Fruit fly (Drosophila melanogaster) whole organism, embryonic: ENCODE measurements around the gene MED27.

Source experiments
- Ada2b ChIP-seq: fragments of 200-800 bp; sonication (Bioruptor generic); IDR thresholded peaks from 2 replicates; pipeline ENCODE4 v1.3.6; 2022; ENCODE audit warnings: missing biosample characterization, missing genetic modification characterization
- CG10274 ChIP-seq: fragments of 200-800 bp; sonication (Bioruptor generic); optimal IDR thresholded peaks from 3 replicates; lab custom pipeline; 2017; ENCODE audit warnings: missing biosample characterization, mild to moderate bottlenecking, missing genetic modification characterization
- CG11456 ChIP-seq: fragments of 200-800 bp; sonication (Bioruptor generic); IDR thresholded peaks from 3 replicates; pipeline ENCODE4 v1.3.6; 2022; ENCODE audit warnings: missing biosample characterization, missing genetic modification characterization
- CG12391 ChIP-seq: fragments of 200-800 bp; sonication (Bioruptor generic); optimal IDR thresholded peaks from 3 replicates; lab custom pipeline; 2018; ENCODE audit warnings: missing biosample characterization, mild to moderate bottlenecking, missing genetic modification characterization, moderate library complexity
- CG1529 ChIP-seq: fragments of 200-800 bp; sonication (Bioruptor generic); optimal IDR thresholded peaks from 3 replicates; lab custom pipeline; 2018; ENCODE audit warnings: missing biosample characterization, missing genetic modification characterization
- CG1603 ChIP-seq: fragments of 200-800 bp; sonication (Bioruptor generic); optimal IDR thresholded peaks from 2 replicates; lab custom pipeline; 2019; ENCODE audit warnings: missing biosample characterization, mild to moderate bottlenecking, missing genetic modification characterization, moderate library complexity
- CG17612 ChIP-seq: fragments of 200-800 bp; sonication (Bioruptor generic); IDR thresholded peaks from 2 replicates; pipeline ENCODE4 v1.3.6; 2022; ENCODE audit warnings: missing biosample characterization, missing genetic modification characterization
- CG1832 ChIP-seq: fragments of 200-800 bp; sonication (Bioruptor generic); optimal IDR thresholded peaks from 2 replicates; lab custom pipeline; 2017; ENCODE audit warnings: missing biosample characterization, mild to moderate bottlenecking, missing genetic modification characterization, inconsistent platforms
- CG32772 ChIP-seq: fragments of 200-800 bp; sonication (Bioruptor generic); IDR thresholded peaks from 2 replicates; pipeline ENCODE4 v1.3.6; 2022; ENCODE audit warnings: missing biosample characterization, missing genetic modification characterization
- CG3281 ChIP-seq: fragments of 200-800 bp; sonication (Bioruptor generic); optimal IDR thresholded peaks from 3 replicates; lab custom pipeline; 2017; ENCODE audit warnings: missing biosample characterization, mild to moderate bottlenecking, missing genetic modification characterization
- CG33213 ChIP-seq: fragments of 200-800 bp; sonication (Bioruptor generic); optimal IDR thresholded peaks from 3 replicates; lab custom pipeline; 2016; ENCODE audit warnings: missing biosample characterization, missing genetic modification characterization
- CG3726 ChIP-seq: fragments of 200-800 bp; sonication (Bioruptor generic); IDR thresholded peaks from 3 replicates; pipeline ENCODE4, ENCODE4 v1.3.6; 2022; ENCODE audit warnings: missing biosample characterization, missing genetic modification characterization
- CG3838 ChIP-seq: fragments of 200-800 bp; sonication (Bioruptor generic); optimal IDR thresholded peaks from 3 replicates; lab custom pipeline; 2016; ENCODE audit warnings: missing biosample characterization, missing genetic modification characterization
- CG4328 ChIP-seq: fragments of 200-800 bp; sonication (Bioruptor generic); optimal IDR thresholded peaks from 3 replicates; lab custom pipeline; 2017; ENCODE audit warnings: missing biosample characterization, missing genetic modification reagents, missing genetic modification characterization
- CG6175 ChIP-seq: fragments of 200-800 bp; sonication (Bioruptor generic); IDR thresholded peaks from 3 replicates; pipeline ENCODE4 v1.3.6; 2022; ENCODE audit warnings: missing biosample characterization, missing genetic modification characterization
- CG8290 ChIP-seq, 3 experiments: fragments of 200-800 bp; sonication (Bioruptor generic); optimal IDR thresholded peaks; 2 replicates each; lab custom pipeline; 2016 to 2019; ENCODE audit warnings: missing biosample characterization in 3 of 3, missing genetic modification characterization in 3 of 3, mild to moderate bottlenecking in 2 of 3, moderate library complexity in 1 of 3
- CG9437 ChIP-seq: fragments of 200-800 bp; sonication (Bioruptor generic); optimal IDR thresholded peaks from 2 replicates; lab custom pipeline; 2018; ENCODE audit warnings: missing biosample characterization, mild to moderate bottlenecking, missing genetic modification characterization
- D ChIP-seq, 2 experiments: fragments of 200-800 bp in 1 of 2; fragments of >200 bp in 1 of 2; sonication (Bioruptor generic) in 1 of 2; optimal IDR thresholded peaks; 2 replicates in 1 of 2; 3 replicates in 1 of 2; lab custom pipeline; 2017; ENCODE audit warnings: mild to moderate bottlenecking in 1 of 2, missing biosample characterization in 1 of 2, missing genetic modification characterization in 1 of 2, missing genetic modification reagents in 1 of 2
- HLH4C ChIP-seq: fragments of 200-800 bp; sonication (Bioruptor generic); IDR thresholded peaks from 3 replicates; pipeline ENCODE4 v1.3.6; 2022; ENCODE audit warnings: missing biosample characterization, missing genetic modification characterization; ENCODE audit not compliant: partially characterized antibody
- Hand ChIP-seq: fragments of 200-800 bp; sonication (Bioruptor generic); optimal IDR thresholded peaks from 2 replicates; lab custom pipeline; 2017; ENCODE audit warnings: mild to moderate bottlenecking, missing biosample characterization, missing genetic modification reagents, missing genetic modification characterization
- Hr39 ChIP-seq: fragments of >200 bp; optimal IDR thresholded peaks from 2 replicates; lab custom pipeline; 2017
- Hr51 ChIP-seq, 2 experiments: fragments of 200-800 bp; sonication (Bioruptor generic); optimal IDR thresholded peaks; 2 replicates in 1 of 2; 3 replicates in 1 of 2; lab custom pipeline; 2016 to 2018; ENCODE audit warnings: missing biosample characterization in 2 of 2, missing genetic modification characterization in 2 of 2, mild to moderate bottlenecking in 1 of 2, moderate library complexity in 1 of 2
- Hsf ChIP-seq: fragments of 200-800 bp; sonication (Bioruptor generic); optimal IDR thresholded peaks from 3 replicates; lab custom pipeline; 2016; ENCODE audit warnings: missing biosample characterization, missing genetic modification characterization
- Jarid2 ChIP-seq: fragments of 200-800 bp; sonication (Bioruptor generic); optimal IDR thresholded peaks from 3 replicates; lab custom pipeline; 2017; ENCODE audit warnings: mild to moderate bottlenecking, missing biosample characterization, missing genetic modification reagents, missing genetic modification characterization
- Max ChIP-seq: fragments of 200-800 bp; sonication (Bioruptor generic); optimal IDR thresholded peaks from 2 replicates; lab custom pipeline; 2016; ENCODE audit warnings: missing biosample characterization, mild to moderate bottlenecking, missing genetic modification characterization
- Med ChIP-seq: fragments of 200-800 bp; sonication (Bioruptor generic); peaks from one replicate; lab custom pipeline; 2016; ENCODE audit warnings: missing biosample characterization, missing genetic modification characterization, mild to moderate bottlenecking, inconsistent platforms, moderate library complexity
- Meics ChIP-seq: fragments of 200-800 bp; sonication (Bioruptor generic); optimal IDR thresholded peaks from 2 replicates; lab custom pipeline; 2017; ENCODE audit warnings: missing biosample characterization, mild to moderate bottlenecking, missing genetic modification characterization
- NC2α ChIP-seq: fragments of 200-800 bp; sonication (Bioruptor generic); optimal IDR thresholded peaks from 2 replicates; lab custom pipeline; 2016; ENCODE audit warnings: missing biosample characterization, missing genetic modification characterization
- Opbp ChIP-seq: fragments of 200-800 bp; sonication (Bioruptor generic); IDR thresholded peaks from 3 replicates; pipeline ENCODE4 v1.3.6; 2022; ENCODE audit warnings: missing biosample characterization, missing genetic modification characterization; ENCODE audit not compliant: partially characterized antibody
- Pdp1 ChIP-seq, 2 experiments: fragments of 200-800 bp; sonication (Bioruptor generic); optimal IDR thresholded peaks; 3 replicates each; lab custom pipeline; 2016; ENCODE audit warnings: missing biosample characterization in 2 of 2, missing genetic modification characterization in 2 of 2, mild to moderate bottlenecking in 1 of 2, moderate library complexity in 1 of 2
- Ptx1 ChIP-seq: fragments of 200-800 bp; sonication (Bioruptor generic); IDR thresholded peaks from 2 replicates; pipeline ENCODE4 v1.3.6; 2022; ENCODE audit warnings: missing biosample characterization, missing genetic modification characterization
- Vsx1 ChIP-seq: fragments of 200-800 bp; sonication (Bioruptor generic); optimal IDR thresholded peaks from 2 replicates; lab custom pipeline; 2017; ENCODE audit warnings: missing biosample characterization, mild to moderate bottlenecking, missing genetic modification characterization, missing genetic modification reagents
- cg ChIP-seq: fragments of 200-800 bp; sonication (Bioruptor generic); optimal IDR thresholded peaks from 3 replicates; lab custom pipeline; 2019; ENCODE audit warnings: missing biosample characterization, mild to moderate bottlenecking, missing genetic modification characterization, moderate library complexity
- crc ChIP-seq: fragments of 200-800 bp; sonication (Bioruptor generic); optimal IDR thresholded peaks from 2 replicates; lab custom pipeline; 2016; ENCODE audit warnings: missing biosample characterization, missing genetic modification characterization
- ewg ChIP-seq: fragments of 200-800 bp; sonication (Bioruptor generic); optimal IDR thresholded peaks from 3 replicates; lab custom pipeline; 2017; ENCODE audit warnings: mild to moderate bottlenecking, missing biosample characterization, missing genetic modification reagents, missing genetic modification characterization
- fd102C ChIP-seq: fragments of 200-800 bp; sonication (Bioruptor generic); optimal IDR thresholded peaks from 2 replicates; lab custom pipeline; 2018; ENCODE audit warnings: missing biosample characterization, mild to moderate bottlenecking, missing genetic modification characterization, moderate library complexity
- ftz-f1 ChIP-seq: fragments of 200-800 bp; sonication (Bioruptor generic); optimal IDR thresholded peaks from 2 replicates; lab custom pipeline; 2016; ENCODE audit warnings: missing biosample characterization, missing genetic modification characterization
- hkb ChIP-seq, 2 experiments: fragments of 200-800 bp in 1 of 2; fragments of >200 bp in 1 of 2; sonication (Bioruptor generic) in 1 of 2; IDR thresholded peaks in 1 of 2; optimal IDR thresholded peaks in 1 of 2; 2 replicates each; pipeline versions ENCODE4 v1.3.6 to Lab custom; 2017 to 2022; ENCODE audit warnings: missing biosample characterization in 1 of 2, missing genetic modification characterization in 1 of 2
- jing ChIP-seq: fragments of 200-800 bp; sonication (Bioruptor generic); optimal IDR thresholded peaks from 2 replicates; lab custom pipeline; 2018; ENCODE audit warnings: missing biosample characterization, mild to moderate bottlenecking, missing genetic modification characterization
- jumu ChIP-seq: fragments of 200-800 bp; sonication (Bioruptor generic); optimal IDR thresholded peaks from 3 replicates; lab custom pipeline; 2016; ENCODE audit warnings: missing biosample characterization, missing genetic modification characterization
- nmo ChIP-seq: fragments of 200-800 bp; sonication (Bioruptor generic); optimal IDR thresholded peaks from 2 replicates; lab custom pipeline; 2018; ENCODE audit warnings: missing biosample characterization, mild to moderate bottlenecking, missing genetic modification characterization, moderate library complexity
- phol ChIP-seq: fragments of 200-800 bp; sonication (Bioruptor generic); optimal IDR thresholded peaks from 3 replicates; lab custom pipeline; 2018; ENCODE audit warnings: missing biosample characterization, mild to moderate bottlenecking, missing genetic modification characterization, moderate library complexity
- row ChIP-seq: fragments of 200-800 bp; sonication (Bioruptor generic); IDR thresholded peaks from 3 replicates; pipeline ENCODE4 v1.3.6; 2022; ENCODE audit warnings: missing biosample characterization, missing genetic modification characterization
- sens-2 ChIP-seq: fragments of 200-800 bp; sonication (Bioruptor generic); IDR thresholded peaks from 2 replicates; pipeline ENCODE4 v1.3.6; 2022; ENCODE audit warnings: missing biosample characterization, missing genetic modification characterization
- vfl ChIP-seq: fragments of 200-800 bp; sonication (Bioruptor generic); optimal IDR thresholded peaks from 2 replicates; lab custom pipeline; 2016; ENCODE audit warnings: missing biosample characterization, missing genetic modification characterization
- yki ChIP-seq: fragments of >200 bp; optimal IDR thresholded peaks from 3 replicates; lab custom pipeline; 2018
- zfh1 ChIP-seq: fragments of 200-800 bp; sonication (Bioruptor generic); IDR thresholded peaks from 3 replicates; pipeline ENCODE4 v1.3.6; 2022; ENCODE audit warnings: missing biosample characterization, missing genetic modification characterization

The MED27 gene

DNA sequence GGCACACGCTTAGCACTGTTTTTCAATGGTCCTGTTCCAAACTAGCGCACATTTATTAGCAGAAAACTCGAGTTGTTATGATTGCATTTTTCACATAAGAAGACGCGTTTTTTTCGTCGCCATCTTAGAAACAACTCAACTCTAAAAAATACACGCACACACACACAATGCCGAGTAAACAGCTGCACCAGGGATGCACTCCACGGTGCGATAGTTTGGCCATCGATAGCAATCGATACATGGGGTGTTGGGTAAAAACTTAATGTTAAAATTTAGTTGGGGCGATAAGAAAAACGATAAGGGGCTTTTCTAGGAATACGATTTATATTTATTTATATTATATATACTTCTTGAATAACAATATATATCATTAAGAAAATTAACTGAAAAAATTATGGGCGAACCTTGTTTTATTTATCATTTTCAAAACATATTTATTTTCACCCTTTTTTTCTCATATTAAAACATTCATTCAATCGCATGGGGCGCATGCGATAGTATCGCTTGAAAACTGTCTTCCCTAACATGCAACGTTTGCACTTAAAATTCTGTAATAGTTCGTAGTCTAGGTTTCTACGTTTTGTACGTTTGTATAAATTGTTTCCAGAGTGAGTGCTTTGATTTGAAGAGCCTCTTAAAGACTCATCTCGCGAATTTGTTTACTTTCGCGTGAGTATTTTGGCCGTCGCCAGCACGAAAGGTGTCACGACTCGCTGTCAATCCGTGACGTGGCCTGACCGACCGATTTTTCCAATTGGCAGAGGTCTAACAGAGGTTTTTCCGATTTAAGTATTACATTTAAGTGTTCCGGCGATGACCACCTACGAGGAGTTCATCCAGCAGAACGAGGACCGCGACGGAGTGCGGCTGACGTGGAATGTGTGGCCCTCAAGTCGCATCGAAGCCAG is 6.1 kb upstream of the MED27 start, which contains the start of the genes MTA1-like and Sec23 (continued):
- TF ChIP-seq HLH4C (GFP tag; lab: Robert Waterston, UW) (peak; percentile 92), Opbp (GFP tag; lab: Robert Waterston, UW) (peak; percentile 90), CG3726 (GFP tag; lab: Robert Waterston, UW) (no peak), Vsx1 (peak; percentile 37), ftz-f1 (GFP tag; lab: Kevin White, UChicago) (no peak), CG1832 (no peak), Pdp1 (GFP tag; optimal IDR thresholded peaks at IDR 0.05; lab: Kevin White, UChicago) (peak in 1 of 2 experiments; percentile 22), CG3281 (peak; percentile 4), zfh1 (0 out of 3 replicates have a peak, but pooled peaks have one; percentile 27), Hand (no peak), hkb (optimal IDR thresholded peaks at IDR 0.05; lab: Kevin White, UChicago) (no peak), hkb (GFP tag; IDR thresholded peaks at IDR 0.05; lab: Robert Waterston, UW) (no peak), CG10274 (GFP tag; lab: Kevin White, UChicago) (no peak), fd102C (no peak), crc (no peak), Med (GFP tag; lab: Kevin White, UChicago) (peak; percentile 80), CG8290 (GFP tag; optimal IDR thresholded peaks at IDR 0.05; lab: Kevin White, UChicago) (peak; percentile 45), CG8290 (tag; optimal IDR thresholded peaks at IDR 0.05; lab: Kevin White, UChicago) (peak; percentile 29 to 49), CG32772 (GFP tag; lab: Robert Waterston, UW) (no peak), sens-2 (no peak), vfl (no peak), Ptx1 (GFP tag; lab: Robert Waterston, UW) (peak; percentile 32; the same call in 1 of the 2 replicates), nmo (GFP tag; lab: Kevin White, UChicago) (peak; percentile 79), CG17612 (GFP tag; lab: Robert Waterston, UW) (no peak), CG1529 (GFP tag; lab: Kevin White, UChicago) (peak; percentile 14), D (optimal IDR thresholded peaks at IDR 0.05; lab: Kevin White, UChicago) (no peak), D (GFP tag; optimal IDR thresholded peaks at IDR 0.05; lab: Kevin White, UChicago) (peak; percentile 18), CG1603 (tag; lab: Kevin White, UChicago) (peak; percentile 49), Meics (GFP tag; lab: Kevin White, UChicago) (peak; percentile 53), Hsf (GFP tag; lab: Kevin White, UChicago) (no peak), Ada2b (GFP tag; lab: Robert Waterston, UW) (no peak), row (peak; percentile 91), CG33213 (GFP tag; lab: Kevin White, UChicago) (no peak), phol (tag; lab: Kevin White, UChicago) (peak; percentile 98), CG11456 (GFP tag; lab: Robert Waterston, UW) (peak; percentile 45; the same call in 1 of the 3 replicates), CG12391 (tag; lab: Kevin White, UChicago) (peak; percentile 78), CG6175 (no peak), ewg (GFP tag; lab: Kevin White, UChicago) (peak; percentile 41), NC2α (GFP tag; lab: Kevin White, UChicago) (no peak), Hr51 (GFP tag; optimal IDR thresholded peaks at IDR 0.05; lab: Kevin White, UChicago) (peak; percentile 28 to 40), Max (GFP tag; lab: Kevin White, UChicago) (peak; percentile 50), Hr39 (lab: Kevin White, UChicago) (no peak), cg (GFP tag; lab: Kevin White, UChicago) (no peak), Jarid2 (no peak), CG9437 (GFP tag; lab: Kevin White, UChicago) (peak; percentile 75), jumu (GFP tag; lab: Kevin White, UChicago) (no peak), yki (lab: Kevin White, UChicago) (no peak), CG4328 (no peak), jing (GFP tag; lab: Kevin White, UChicago) (no peak), CG3838 (GFP tag; lab: Kevin White, UChicago) (no peak)
